Fruit fly (Drosophila melanogaster) whole organism, embryonic: Measurements from ENCODE around the gene east.

Source experiments
- Abd-B ChIP-seq: fragments of 200-800 bp; sonication (Bioruptor generic); optimal IDR thresholded peaks from 2 replicates; lab custom pipeline; 2018; ENCODE audit warnings: missing biosample characterization, mild to moderate bottlenecking, missing genetic modification characterization, moderate library complexity
- CG10147 ChIP-seq: fragments of 200-800 bp; sonication (Bioruptor generic); optimal IDR thresholded peaks from 2 replicates; lab custom pipeline; 2019; ENCODE audit warnings: missing biosample characterization, mild to moderate bottlenecking, missing genetic modification characterization, moderate library complexity
- CG10462 ChIP-seq: fragments of 200-800 bp; sonication (Bioruptor generic); optimal IDR thresholded peaks from 2 replicates; lab custom pipeline; 2016; ENCODE audit warnings: missing biosample characterization, missing genetic modification characterization
- CG10654 ChIP-seq: fragments of 200-800 bp; sonication (Bioruptor generic); optimal IDR thresholded peaks from 2 replicates; lab custom pipeline; 2016; ENCODE audit warnings: missing biosample characterization, missing genetic modification characterization
- CG10959 ChIP-seq: fragments of 200-800 bp; sonication (Bioruptor generic); IDR thresholded peaks from 2 replicates; pipeline ENCODE4 v1.3.6; 2022; ENCODE audit warnings: missing biosample characterization, missing genetic modification characterization
- CG11456 ChIP-seq: fragments of 200-800 bp; sonication (Bioruptor generic); IDR thresholded peaks from 3 replicates; pipeline ENCODE4 v1.3.6; 2022; ENCODE audit warnings: missing biosample characterization, missing genetic modification characterization
- CG11560 ChIP-seq: fragments of 200-800 bp; sonication (Bioruptor generic); IDR thresholded peaks from 3 replicates; pipeline ENCODE4 v1.3.6; 2022; ENCODE audit warnings: missing biosample characterization, missing genetic modification characterization
- CG12219 ChIP-seq: fragments of 200-800 bp; sonication (Bioruptor generic); optimal IDR thresholded peaks from 3 replicates; lab custom pipeline; 2018; ENCODE audit warnings: missing biosample characterization, mild to moderate bottlenecking, missing genetic modification characterization
- CG12769 ChIP-seq: fragments of 200-800 bp; sonication (Bioruptor generic); optimal IDR thresholded peaks from 2 replicates; lab custom pipeline; 2019; ENCODE audit warnings: missing biosample characterization, mild to moderate bottlenecking, missing genetic modification characterization, moderate library complexity
- CG14667 ChIP-seq: fragments of 200-800 bp; sonication (Bioruptor generic); IDR thresholded peaks from 2 replicates; pipeline ENCODE4 v1.3.6; 2022; ENCODE audit warnings: missing biosample characterization, missing genetic modification characterization
- CG14965 ChIP-seq: fragments of 200-800 bp; sonication (Bioruptor generic); optimal IDR thresholded peaks from 2 replicates; lab custom pipeline; 2016; ENCODE audit warnings: missing biosample characterization, missing genetic modification characterization, borderline replicate concordance
- CG15601 ChIP-seq: fragments of 200-800 bp; sonication (Bioruptor generic); optimal IDR thresholded peaks from 3 replicates; lab custom pipeline; 2019; ENCODE audit warnings: missing biosample characterization, mild to moderate bottlenecking, missing genetic modification characterization, moderate library complexity
- CG17385 ChIP-seq: fragments of 200-800 bp; sonication (Bioruptor generic); optimal IDR thresholded peaks from 3 replicates; lab custom pipeline; 2018; ENCODE audit warnings: missing biosample characterization, mild to moderate bottlenecking, missing genetic modification characterization
- CG2712 ChIP-seq: fragments of 200-800 bp; optimal IDR thresholded peaks from 3 replicates; lab custom pipeline; 2019; ENCODE audit warnings: missing biosample characterization, mild to moderate bottlenecking, missing genetic modification characterization, moderate library complexity
- CG2889 ChIP-seq: fragments of 200-800 bp; sonication (Bioruptor generic); IDR thresholded peaks from 3 replicates; pipeline ENCODE4 v1.3.6; 2022; ENCODE audit warnings: missing biosample characterization, missing genetic modification characterization
- CG3407 ChIP-seq: fragments of 200-800 bp; sonication (Bioruptor generic); optimal IDR thresholded peaks from 2 replicates; lab custom pipeline; 2018; ENCODE audit warnings: missing biosample characterization, mild to moderate bottlenecking, missing genetic modification characterization
- CG5180 ChIP-seq: fragments of 200-800 bp; sonication (Bioruptor generic); optimal IDR thresholded peaks from 3 replicates; lab custom pipeline; 2017; ENCODE audit warnings: missing biosample characterization, missing genetic modification characterization, mild to moderate bottlenecking, moderate library complexity, missing genetic modification reagents
- CG5953 ChIP-seq: fragments of 200-800 bp; sonication (Bioruptor generic); IDR thresholded peaks from 2 replicates; pipeline ENCODE4 v1.3.6; 2022; ENCODE audit warnings: missing biosample characterization, missing genetic modification characterization
- CG7839 ChIP-seq: fragments of 200-800 bp; sonication (Bioruptor generic); optimal IDR thresholded peaks from 3 replicates; lab custom pipeline; 2018; ENCODE audit warnings: missing biosample characterization, mild to moderate bottlenecking, missing genetic modification characterization, moderate library complexity
- CG7928 ChIP-seq: fragments of 200-800 bp; sonication (Bioruptor generic); optimal IDR thresholded peaks from 2 replicates; lab custom pipeline; 2017; ENCODE audit warnings: missing biosample characterization, mild to moderate bottlenecking, missing genetic modification characterization
- CG7963 ChIP-seq: fragments of 200-800 bp; sonication (Bioruptor generic); IDR thresholded peaks from 3 replicates; pipeline ENCODE4 v1.3.6; 2022; ENCODE audit warnings: missing biosample characterization, missing genetic modification characterization; ENCODE audit not compliant: partially characterized antibody
- CG9727 ChIP-seq: fragments of 200-800 bp; sonication (Bioruptor generic); optimal IDR thresholded peaks from 3 replicates; lab custom pipeline; 2017; ENCODE audit warnings: missing biosample characterization, mild to moderate bottlenecking, missing genetic modification characterization
- CG9876 ChIP-seq: fragments of 200-800 bp; sonication (Bioruptor generic); optimal IDR thresholded peaks from 2 replicates; lab custom pipeline; 2016; ENCODE audit warnings: missing biosample characterization, missing genetic modification characterization
- Camta ChIP-seq: fragments of 200-800 bp; sonication (Bioruptor generic); optimal IDR thresholded peaks from 2 replicates; lab custom pipeline; 2016; ENCODE audit warnings: missing biosample characterization, missing genetic modification characterization
- H15 ChIP-seq: fragments of 200-800 bp; sonication (Bioruptor generic); IDR thresholded peaks from 3 replicates; pipeline ENCODE4 v1.3.6; 2022; ENCODE audit warnings: missing biosample characterization, missing genetic modification characterization
- Meics ChIP-seq: fragments of 200-800 bp; sonication (Bioruptor generic); optimal IDR thresholded peaks from 2 replicates; lab custom pipeline; 2017; ENCODE audit warnings: missing biosample characterization, mild to moderate bottlenecking, missing genetic modification characterization
- NC2α ChIP-seq: fragments of 200-800 bp; sonication (Bioruptor generic); optimal IDR thresholded peaks from 2 replicates; lab custom pipeline; 2016; ENCODE audit warnings: missing biosample characterization, missing genetic modification characterization
- Oli ChIP-seq: fragments of 200-800 bp; sonication (Bioruptor generic); optimal IDR thresholded peaks from 2 replicates; lab custom pipeline; 2018; ENCODE audit warnings: missing biosample characterization, mild to moderate bottlenecking, missing genetic modification characterization, moderate library complexity
- Side ChIP-seq: fragments of 200-800 bp; sonication (Bioruptor generic); optimal IDR thresholded peaks from 2 replicates; lab custom pipeline; 2016; ENCODE audit warnings: missing biosample characterization, missing genetic modification characterization
- Sox102F ChIP-seq: fragments of 200-800 bp; sonication (Bioruptor generic); optimal IDR thresholded peaks from 2 replicates; lab custom pipeline; 2018; ENCODE audit warnings: missing biosample characterization, mild to moderate bottlenecking, missing genetic modification characterization, moderate library complexity
- Sry-δ ChIP-seq: fragments of 200-800 bp; sonication (Bioruptor generic); optimal IDR thresholded peaks from 2 replicates; lab custom pipeline; 2016; ENCODE audit warnings: missing biosample characterization, missing genetic modification characterization
- ara ChIP-seq: fragments of 200-800 bp; sonication (Bioruptor generic); IDR thresholded peaks from 2 replicates; pipeline ENCODE4 v1.3.6; 2022; ENCODE audit warnings: missing biosample characterization, missing genetic modification characterization
- bcd ChIP-seq: fragments of 200-800 bp; sonication (Bioruptor generic); optimal IDR thresholded peaks from 2 replicates; lab custom pipeline; 2017; ENCODE audit warnings: missing biosample characterization, mild to moderate bottlenecking, missing genetic modification characterization
- bsh ChIP-seq, 2 experiments: fragments of 200-800 bp; sonication (Bioruptor generic); optimal IDR thresholded peaks; 2 replicates each; lab custom pipeline; 2017 to 2018; ENCODE audit warnings: mild to moderate bottlenecking in 2 of 2, missing biosample characterization in 2 of 2, missing genetic modification characterization in 2 of 2, moderate library complexity in 1 of 2
- ci ChIP-seq: fragments of 200-800 bp; sonication (Bioruptor generic); IDR thresholded peaks from 3 replicates; pipeline ENCODE4 v1.3.6; 2022; ENCODE audit warnings: missing biosample characterization, missing genetic modification characterization
- cwo ChIP-seq: fragments of 200-800 bp; sonication (Bioruptor generic); optimal IDR thresholded peaks from 3 replicates; lab custom pipeline; 2017; ENCODE audit warnings: missing biosample characterization, missing genetic modification characterization, mild to moderate bottlenecking, moderate library complexity, missing genetic modification reagents
- disco-r ChIP-seq: fragments of 200-800 bp; sonication (Bioruptor generic); optimal IDR thresholded peaks from 2 replicates; lab custom pipeline; 2016; ENCODE audit warnings: missing biosample characterization, missing genetic modification characterization
- ewg ChIP-seq: fragments of 200-800 bp; sonication (Bioruptor generic); optimal IDR thresholded peaks from 3 replicates; lab custom pipeline; 2017; ENCODE audit warnings: mild to moderate bottlenecking, missing biosample characterization, missing genetic modification reagents, missing genetic modification characterization
- eyg ChIP-seq: fragments of 200-800 bp; sonication (Bioruptor generic); optimal IDR thresholded peaks from 3 replicates; lab custom pipeline; 2016; ENCODE audit warnings: missing biosample characterization, missing genetic modification characterization
- kay ChIP-seq: fragments of 200-800 bp; sonication (Bioruptor generic); optimal IDR thresholded peaks from 2 replicates; lab custom pipeline; 2016; ENCODE audit warnings: missing biosample characterization, missing genetic modification characterization
- lov ChIP-seq, 2 experiments: fragments of 200-800 bp in 1 of 2; fragments of >200 bp in 1 of 2; sonication (Bioruptor generic) in 1 of 2; IDR thresholded peaks in 1 of 2; optimal IDR thresholded peaks in 1 of 2; 2 replicates in 1 of 2; 3 replicates in 1 of 2; pipeline versions ENCODE4 v1.3.6 to Lab custom; 2017 to 2022; ENCODE audit warnings: missing biosample characterization in 1 of 2, missing genetic modification characterization in 1 of 2
- nau ChIP-seq: fragments of 200-800 bp; sonication (Bioruptor generic); optimal IDR thresholded peaks from 3 replicates; lab custom pipeline; 2017; ENCODE audit warnings: missing biosample characterization, mild to moderate bottlenecking, missing genetic modification characterization, missing genetic modification reagents
- pan ChIP-seq, 4 experiments: fragments of >200 bp in 3 of 4; fragments of 200-800 bp in 1 of 4; sonication (Bioruptor generic) in 1 of 4; optimal IDR thresholded peaks in 3 of 4; IDR thresholded peaks in 1 of 4; 2 replicates each; pipeline versions ENCODE4 v1.3.6 to Lab custom; 2017 to 2022; ENCODE audit warnings: missing biosample characterization in 2 of 4, missing genetic modification characterization in 2 of 4, mixed read lengths in 1 of 4
- row ChIP-seq: fragments of 200-800 bp; sonication (Bioruptor generic); IDR thresholded peaks from 3 replicates; pipeline ENCODE4 v1.3.6; 2022; ENCODE audit warnings: missing biosample characterization, missing genetic modification characterization
- salm ChIP-seq: fragments of 200-800 bp; sonication (Bioruptor generic); optimal IDR thresholded peaks from 2 replicates; lab custom pipeline; 2018; ENCODE audit warnings: missing biosample characterization, mild to moderate bottlenecking, missing genetic modification characterization
- sisA ChIP-seq: fragments of 200-800 bp; sonication (Bioruptor generic); IDR thresholded peaks from 2 replicates; pipeline ENCODE4 v1.3.6; 2022; ENCODE audit warnings: missing biosample characterization, missing genetic modification characterization
- so ChIP-seq: fragments of 200-800 bp; sonication (Bioruptor generic); IDR thresholded peaks from 3 replicates; pipeline ENCODE4 v1.3.6; 2022; ENCODE audit warnings: missing biosample characterization, missing genetic modification characterization
- zf30C ChIP-seq: fragments of 200-800 bp; sonication (Bioruptor generic); optimal IDR thresholded peaks from 3 replicates; lab custom pipeline; 2018; ENCODE audit warnings: missing biosample characterization, mild to moderate bottlenecking, missing genetic modification characterization

Gene east

dm6 chrX:1963591-1964216 lies 47.0 kb upstream of the east start (continued):
- TF ChIP-seq CG12769 (tag; lab: Kevin White, UChicago) (peak; percentile 97), sisA (GFP tag; lab: Robert Waterston, UW) (peak; percentile 98), cwo (GFP tag; lab: Kevin White, UChicago) (peak; percentile 87), so (GFP tag; lab: Robert Waterston, UW) (peak; percentile 92), Sry-δ (peak; percentile 62), CG10462 (GFP tag; lab: Kevin White, UChicago) (peak; percentile 88), CG11456 (GFP tag; lab: Robert Waterston, UW) (peak; percentile 95), CG2712 (tag; lab: Kevin White, UChicago) (peak; percentile 91), CG3407 (peak; percentile 89), ewg (peak; percentile 92), Meics (GFP tag; lab: Kevin White, UChicago) (peak; percentile 93), CG10959 (GFP tag; lab: Robert Waterston, UW) (peak; percentile 68), CG7928 (GFP tag; lab: Kevin White, UChicago) (peak; percentile 71), CG2889 (GFP tag; lab: Robert Waterston, UW) (peak; percentile 91), kay (GFP tag; lab: Kevin White, UChicago) (peak; percentile 73), CG9727 (GFP tag; lab: Kevin White, UChicago) (peak; percentile 81), CG14667 (peak; percentile 96), CG10654 (GFP tag; lab: Kevin White, UChicago) (peak; percentile 93), Oli (peak; percentile 95), Camta (GFP tag; lab: Kevin White, UChicago) (peak; percentile 88), NC2α (peak; percentile 82), pan (optimal IDR thresholded peaks at IDR 0.05; lab: Kevin White, UChicago) (no peak), pan (GFP tag; optimal IDR thresholded peaks at IDR 0.05 in 1 of 2, IDR thresholded peaks at IDR 0.05 in 1 of 2) (peak in 1 of 2 experiments; percentile 97), lov (optimal IDR thresholded peaks at IDR 0.05; lab: Kevin White, UChicago) (no peak), lov (GFP tag; IDR thresholded peaks at IDR 0.05; lab: Robert Waterston, UW) (peak; percentile 93), row (GFP tag; lab: Robert Waterston, UW) (peak; percentile 98), H15 (GFP tag; lab: Robert Waterston, UW) (peak; percentile 95), bsh (GFP tag; optimal IDR thresholded peaks at IDR 0.05; lab: Kevin White, UChicago) (peak; percentile 26 to 95), CG15601 (tag; lab: Kevin White, UChicago) (peak; percentile 89), nau (GFP tag; lab: Kevin White, UChicago) (peak; percentile 90), eyg (peak; percentile 78), disco-r (peak; percentile 81), CG12219 (GFP tag; lab: Kevin White, UChicago) (peak; percentile 95), CG9876 (GFP tag; lab: Kevin White, UChicago) (peak; percentile 83), bcd (GFP tag; lab: Kevin White, UChicago) (peak; percentile 93), Side (peak; percentile 92), CG11560 (tag; lab: Robert Waterston, UW) (peak; percentile 82), CG10147 (GFP tag; lab: Kevin White, UChicago) (peak; percentile 74), CG5953 (GFP tag; lab: Robert Waterston, UW) (peak; percentile 97), CG5180 (GFP tag; lab: Kevin White, UChicago) (peak; percentile 86), zf30C (no peak), Sox102F (GFP tag; lab: Kevin White, UChicago) (peak; percentile 97), CG7839 (tag; lab: Kevin White, UChicago) (peak; percentile 96), salm (peak; percentile 87), CG7963 (GFP tag; lab: Robert Waterston, UW) (no peak), ara (peak; percentile 94), ci (GFP tag; lab: Robert Waterston, UW) (peak; percentile 99), CG17385 (GFP tag; lab: Kevin White, UChicago) (peak; percentile 92), Abd-B (GFP tag; lab: Kevin White, UChicago) (peak; percentile 93), CG14965 (GFP tag; lab: Kevin White, UChicago) (peak; percentile 70)
